Worm (Caenorhabditis elegans): ENCODE results near the gene fox-1.

fox-1 gene

DNA sequence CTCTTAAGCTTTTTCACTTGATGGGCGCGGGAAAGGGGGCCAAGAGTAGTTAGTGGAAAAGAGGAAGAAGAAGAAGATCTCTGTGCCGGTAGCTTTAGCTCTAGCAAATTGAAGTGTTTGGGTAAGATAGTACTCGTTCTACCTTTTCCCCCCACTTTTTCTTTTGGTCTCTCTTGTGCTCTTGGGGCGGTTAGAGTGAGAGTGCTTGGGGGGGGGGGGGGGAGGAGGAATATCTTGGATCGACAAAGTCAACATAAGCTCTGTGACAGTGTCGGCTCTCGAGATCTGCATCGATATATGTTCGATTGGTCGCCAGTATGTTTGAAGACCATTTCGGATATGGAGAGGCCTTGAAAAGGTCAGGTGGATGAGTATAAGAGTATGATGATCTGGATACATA is at the start of gene fox-1:
fox-1 (minus strand) TSS at position 101 of the 400 bp plus-strand sequence.
- no peak for TF ChIP-seq ceh-13 (GFP tag; optimal IDR thresholded peaks at IDR 0.05)
- no peak for TF ChIP-seq ets-7 (tag; optimal IDR thresholded peaks at IDR 0.05)
- TF ChIP-seq ama-1 (optimal IDR thresholded peaks at IDR 0.05): no peak
- no peak for TF ChIP-seq pes-1 (GFP tag; IDR thresholded peaks at IDR 0.05)

ce11 chrX:2508449-2508848 is 48.8 kb upstream of the fox-1 start, which contains the start of gene K02E10.7:
Gene K02E10.7 (minus strand): TSS chrX:2508549.
- TF ChIP-seq F13C5.2 (tag; optimal IDR thresholded peaks at IDR 0.05) (no peak), aly-1 (tag; optimal IDR thresholded peaks at IDR 0.05) (no peak), scrt-1 (GFP tag; IDR thresholded peaks at IDR 0.05) (no peak)

ce11 chrX:2506738-2507137 is 47.0 kb upstream of the fox-1 start:
- TF ChIP-seq tbx-11 (GFP tag; IDR thresholded peaks at IDR 0.05) (no peak), aly-1 (tag; optimal IDR thresholded peaks at IDR 0.05) (no peak), ceh-13 (GFP tag; optimal IDR thresholded peaks at IDR 0.05) (no peak), ets-7 (tag; optimal IDR thresholded peaks at IDR 0.05) (no peak), hnd-1 (tag; optimal IDR thresholded peaks at IDR 0.05) (no peak), scrt-1 (GFP tag; IDR thresholded peaks at IDR 0.05) (no peak), pes-1 (GFP tag; IDR thresholded peaks at IDR 0.05) (no peak), tra-4 (tag; optimal IDR thresholded peaks at IDR 0.05) (no peak), flt-1 (GFP tag; IDR thresholded peaks at IDR 0.05) (no peak), ama-1 (optimal IDR thresholded peaks at IDR 0.05) (no peak), ceh-36 (tag; optimal IDR thresholded peaks at IDR 0.05) (no peak), hmg-4 (GFP tag; optimal IDR thresholded peaks at IDR 0.05) (no peak), F13C5.2 (tag; optimal IDR thresholded peaks at IDR 0.05) (no peak), hmbx-1 (tag; optimal IDR thresholded peaks at IDR 0.05) (no peak), tbx-37 (GFP tag; conservative IDR thresholded peaks at IDR 0.05) (no peak)

ce11 chrX:2497816-2498215 is 38.1 kb upstream of the fox-1 start:
- TF ChIP-seq F13C5.2 (tag; optimal IDR thresholded peaks at IDR 0.05) (peak; percentile 28), hmbx-1 (tag; optimal IDR thresholded peaks at IDR 0.05) (no peak)

- TF ChIP-seq pes-1 (GFP tag; IDR thresholded peaks at IDR 0.05) (no peak), hmg-4 (GFP tag; optimal IDR thresholded peaks at IDR 0.05) (peak; percentile 85), ama-1 (optimal IDR thresholded peaks at IDR 0.05) (no peak), ceh-36 (tag; optimal IDR thresholded peaks at IDR 0.05) (no peak), tbx-37 (GFP tag; conservative IDR thresholded peaks at IDR 0.05) (no peak), ets-7 (tag; optimal IDR thresholded peaks at IDR 0.05) (no peak), tbx-11 (GFP tag; IDR thresholded peaks at IDR 0.05) (no peak), sea-1 (GFP tag; conservative IDR thresholded peaks at IDR 0.05) (no peak), ceh-13 (GFP tag; optimal IDR thresholded peaks at IDR 0.05) (no peak), B0310.2 (tag; optimal IDR thresholded peaks at IDR 0.05) (no peak), tra-4 (tag; optimal IDR thresholded peaks at IDR 0.05) (no peak), F13C5.2 (tag; optimal IDR thresholded peaks at IDR 0.05) (peak; percentile 15), flt-1 (GFP tag; IDR thresholded peaks at IDR 0.05) (no peak), hnd-1 (tag; optimal IDR thresholded peaks at IDR 0.05) (no peak), hmbx-1 (tag; optimal IDR thresholded peaks at IDR 0.05) (no peak), scrt-1 (GFP tag; IDR thresholded peaks at IDR 0.05) (no peak), aly-1 (tag; optimal IDR thresholded peaks at IDR 0.05) (peak; percentile 25)
These were observed 36.2 kb upstream of the fox-1 start, which contains the start of gene rabr-1 for ce11 chrX:2495865-2496314. Gene rabr-1 (plus strand): TSS chrX:2496180.

DNA sequence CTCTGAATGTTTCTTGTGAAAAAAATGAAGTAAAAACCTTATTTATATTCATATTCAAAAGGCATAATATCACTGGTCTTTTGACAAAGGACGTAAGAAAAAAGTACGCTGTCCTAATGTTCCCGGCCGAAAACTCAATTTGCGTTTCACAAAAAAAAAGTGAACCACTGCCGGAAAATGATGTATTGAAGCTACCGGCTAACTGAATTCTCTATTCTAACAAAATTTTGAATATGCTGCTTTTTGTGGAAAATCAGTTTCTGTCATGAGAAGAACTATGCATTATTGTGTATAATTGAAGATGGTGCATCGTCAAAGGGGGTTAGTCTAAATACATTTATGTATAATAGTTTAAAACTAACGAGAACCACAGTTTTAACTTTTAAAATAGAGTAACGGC is 34.6 kb upstream of the fox-1 start:
- no peak for TF ChIP-seq sea-1 (GFP tag; conservative IDR thresholded peaks at IDR 0.05)

DNA sequence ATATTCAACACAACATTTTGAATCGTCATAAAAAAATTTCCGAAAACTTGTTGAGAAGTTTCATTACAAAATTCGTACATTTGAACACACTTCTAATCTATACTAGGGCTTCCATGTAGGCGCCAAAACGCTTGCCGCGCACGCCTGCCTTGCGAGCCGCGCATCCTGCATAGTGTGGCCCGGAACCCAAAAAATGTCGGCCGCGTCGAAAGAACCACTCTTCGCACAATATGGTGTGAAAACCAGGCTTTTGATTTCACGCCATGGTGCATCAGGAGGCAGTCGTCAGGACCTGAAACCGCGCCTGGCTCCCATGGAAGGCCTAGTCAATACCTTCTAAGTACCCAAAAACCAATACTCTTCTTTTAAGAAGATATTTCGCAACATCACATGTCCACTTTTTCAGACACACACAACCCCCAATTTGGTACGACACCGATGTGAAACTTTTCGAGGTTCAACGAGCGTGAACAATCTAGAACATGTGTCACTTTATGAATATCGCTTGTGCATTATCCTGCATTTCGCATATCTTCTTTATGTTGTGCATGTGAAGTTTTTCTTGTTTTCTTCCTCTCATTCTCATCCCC is 34.0 kb upstream of the fox-1 start:
- no peak for TF ChIP-seq flt-1 (GFP tag; IDR thresholded peaks at IDR 0.05)
- TF ChIP-seq tbx-37 (GFP tag; conservative IDR thresholded peaks at IDR 0.05): no peak
- TF ChIP-seq ceh-13 (GFP tag; optimal IDR thresholded peaks at IDR 0.05): no peak
- TF ChIP-seq B0310.2 (tag; optimal IDR thresholded peaks at IDR 0.05): no peak
- no peak for TF ChIP-seq scrt-1 (GFP tag; IDR thresholded peaks at IDR 0.05)
- no peak for TF ChIP-seq sea-1 (GFP tag; conservative IDR thresholded peaks at IDR 0.05)
- TF ChIP-seq ceh-36 (tag; optimal IDR thresholded peaks at IDR 0.05): no peak
- no peak for TF ChIP-seq hmg-4 (GFP tag; optimal IDR thresholded peaks at IDR 0.05)
- TF ChIP-seq aly-1 (tag; optimal IDR thresholded peaks at IDR 0.05): no peak
- TF ChIP-seq ets-7 (tag; optimal IDR thresholded peaks at IDR 0.05): no peak

DNA sequence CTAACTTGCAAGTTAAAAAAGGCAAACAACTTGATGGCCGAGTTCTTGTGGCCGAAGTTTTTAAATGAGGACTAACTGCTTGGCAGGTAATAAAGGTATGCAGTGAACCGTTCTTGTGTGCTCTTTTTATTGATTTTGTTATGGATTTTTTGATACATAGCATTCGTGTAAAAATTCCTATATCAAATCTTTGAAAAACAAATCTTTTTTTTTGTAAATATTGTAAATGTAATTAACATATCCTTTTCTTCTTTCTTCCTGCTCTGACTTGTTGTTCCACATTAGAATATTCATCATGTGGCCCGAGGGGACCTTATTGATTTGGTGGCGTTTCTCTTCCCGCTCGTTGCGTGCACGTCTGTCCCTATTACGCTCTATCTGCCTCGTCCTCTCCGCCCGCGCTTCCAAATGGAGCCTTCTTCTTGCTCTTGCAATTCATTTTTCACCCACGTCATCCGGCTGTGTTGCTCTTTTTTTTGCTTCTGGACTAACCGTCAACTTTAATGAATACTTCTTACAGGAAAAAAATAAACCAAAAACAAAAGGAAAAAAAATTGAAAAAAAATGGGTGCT is 28.9 kb upstream of the fox-1 start, which contains the start of gene hid-1:
hid-1 (plus strand) TSS at position 523 of the 573 bp plus-strand sequence.
- TF ChIP-seq hmg-4 (GFP tag; optimal IDR thresholded peaks at IDR 0.05) (peak; percentile 41), aly-1 (tag; optimal IDR thresholded peaks at IDR 0.05) (no peak), ceh-36 (tag; optimal IDR thresholded peaks at IDR 0.05) (no peak), ceh-13 (GFP tag; optimal IDR thresholded peaks at IDR 0.05) (no peak), pes-1 (GFP tag; IDR thresholded peaks at IDR 0.05) (0 out of 2 replicates have a peak, but pooled peaks have one; percentile 12), tbx-37 (GFP tag; conservative IDR thresholded peaks at IDR 0.05) (no peak), ama-1 (optimal IDR thresholded peaks at IDR 0.05) (no peak), B0310.2 (tag; optimal IDR thresholded peaks at IDR 0.05) (peak; percentile 4), hmbx-1 (tag; optimal IDR thresholded peaks at IDR 0.05) (no peak)
